Fruit fly (Drosophila melanogaster) Kc167 (cell line): ENCODE measurements around the gene ec.
"Not testable (repeated sequence)": the region's sequence is repeated elsewhere in the genome, so short reads cannot be mapped to it uniquely, and the experiment has no call there.

Experiments
- Myc ChIP-seq: fragments of >200 bp; optimal IDR thresholded peaks from 2 replicates; lab custom pipeline; 2017; ENCODE audit warnings: missing external identifiers
- Sin3A ChIP-seq: fragments of >200 bp; optimal IDR thresholded peaks from 2 replicates; lab custom pipeline; 2018; ENCODE audit warnings: missing external identifiers
- insv ChIP-seq: fragments of >200 bp; optimal IDR thresholded peaks from 3 replicates; lab custom pipeline; 2018; ENCODE audit warnings: missing external identifiers
- psq ChIP-seq: fragments of >200 bp; optimal IDR thresholded peaks from 2 replicates; lab custom pipeline; 2017; ENCODE audit warnings: missing external identifiers
- ttk ChIP-seq: sonication (Bioruptor generic); optimal IDR thresholded peaks from 2 replicates; lab custom pipeline; 2017; ENCODE audit warnings: missing external identifiers

dm6 chrX:3792923-3793322 lies 18.6 kb upstream of the ec start, which contains the start of gene Crg-1:
- TF ChIP-seq Sin3A; psq (lab: Kevin White, UChicago); Myc; insv (lab: Kevin White, UChicago); ttk (lab: Kevin White, UChicago): not testable (repeated sequence)
